Worm (Caenorhabditis elegans) whole organism, late embryonic: ENCODE results near the gene gadr-3.

Source experiments
- C38D4.7 ChIP-seq: fragments of 200-800 bp; sonication (Bioruptor generic); optimal IDR thresholded peaks from 2 replicates; lab custom pipeline; 2018; ENCODE audit warnings: mild to moderate bottlenecking, missing genetic modification characterization, moderate library complexity, missing compliant biosample characterization
- F13H6.1 ChIP-seq: sonication (generic microtip); optimal IDR thresholded peaks from 2 replicates; lab custom pipeline; 2016; ENCODE audit warnings: missing genetic modification characterization, missing compliant biosample characterization
- K02D7.2 ChIP-seq: sonication (generic microtip); optimal IDR thresholded peaks from 2 replicates; lab custom pipeline; 2017; ENCODE audit warnings: mild to moderate bottlenecking, missing genetic modification characterization, missing compliant biosample characterization
- ama-1 ChIP-seq: fragments of 150-350 bp; optimal IDR thresholded peaks from 2 replicates; lab custom pipeline; 2014
- ceh-18 ChIP-seq: sonication (generic microtip); optimal IDR thresholded peaks from 2 replicates; lab custom pipeline; 2016; ENCODE audit warnings: missing genetic modification characterization, missing compliant biosample characterization
- ceh-2 ChIP-seq: sonication (generic microtip); optimal IDR thresholded peaks from 2 replicates; lab custom pipeline; 2016; ENCODE audit warnings: missing genotype, missing genetic modification characterization, missing compliant biosample characterization
- ceh-22 ChIP-seq: sonication (generic microtip); optimal IDR thresholded peaks from 2 replicates; lab custom pipeline; 2017; ENCODE audit warnings: missing biosample characterization, missing genetic modification characterization
- ceh-30 ChIP-seq: fragments of 150-350 bp; optimal IDR thresholded peaks from 2 replicates; lab custom pipeline; 2014; ENCODE audit warnings: missing biosample characterization, missing genetic modification characterization
- ceh-45 ChIP-seq: fragments of 200-800 bp; sonication (Bioruptor generic); IDR thresholded peaks from 2 replicates; pipeline ENCODE4 v1.3.6; 2022; ENCODE audit warnings: missing genetic modification reagents, missing genetic modification characterization, missing compliant biosample characterization
- ceh-48 ChIP-seq: sonication (generic microtip); optimal IDR thresholded peaks from 2 replicates; lab custom pipeline; 2016; ENCODE audit warnings: missing genetic modification characterization, inconsistent platforms, missing compliant biosample characterization
- ceh-9 ChIP-seq: sonication (generic microtip); optimal IDR thresholded peaks from 2 replicates; lab custom pipeline; 2016; ENCODE audit warnings: mild to moderate bottlenecking, missing genetic modification characterization, inconsistent platforms, missing compliant biosample characterization
- che-1 ChIP-seq: sonication (generic microtip); optimal IDR thresholded peaks from 2 replicates; lab custom pipeline; 2016; ENCODE audit warnings: mild to moderate bottlenecking, missing genetic modification characterization, missing compliant biosample characterization
- dmd-4 ChIP-seq: sonication (generic microtip); optimal IDR thresholded peaks from 2 replicates; lab custom pipeline; 2016; ENCODE audit warnings: borderline replicate concordance, missing genetic modification characterization, missing compliant biosample characterization
- elt-2 ChIP-seq: sonication (generic microtip); optimal IDR thresholded peaks from 2 replicates; lab custom pipeline; 2016; ENCODE audit warnings: missing genetic modification reagents, missing genetic modification characterization, missing compliant biosample characterization
- ets-4 ChIP-seq: sonication (generic microtip); optimal IDR thresholded peaks from 2 replicates; lab custom pipeline; 2016; ENCODE audit warnings: missing genetic modification characterization, missing compliant biosample characterization
- fax-1 ChIP-seq: sonication (generic microtip); optimal IDR thresholded peaks from 2 replicates; lab custom pipeline; 2016; ENCODE audit warnings: missing genotype, missing genetic modification characterization, missing compliant biosample characterization
- fkh-10 ChIP-seq: fragments of 150-350 bp; optimal IDR thresholded peaks from 2 replicates; lab custom pipeline; 2014; ENCODE audit warnings: missing biosample characterization, missing genetic modification reagents, missing genetic modification characterization
- fkh-6 ChIP-seq: sonication (generic microtip); optimal IDR thresholded peaks from 2 replicates; lab custom pipeline; 2016; ENCODE audit warnings: missing genetic modification characterization, missing compliant biosample characterization
- gmeb-2 ChIP-seq: sonication (generic microtip); optimal IDR thresholded peaks from 2 replicates; lab custom pipeline; 2016; ENCODE audit warnings: missing genetic modification characterization, inconsistent platforms, missing compliant biosample characterization
- hlh-13 ChIP-seq: fragments of 200-800 bp; sonication (Bioruptor generic); optimal IDR thresholded peaks from 2 replicates; lab custom pipeline; 2018; ENCODE audit warnings: mild to moderate bottlenecking, missing genetic modification characterization, missing compliant biosample characterization
- hlh-30 ChIP-seq: sonication (generic microtip); optimal IDR thresholded peaks from 2 replicates; lab custom pipeline; 2017; ENCODE audit warnings: antibody characterized with exemption, missing genetic modification characterization, missing compliant biosample characterization; ENCODE audit not compliant: insufficient read depth
- hlh-8 ChIP-seq: sonication (generic microtip); optimal IDR thresholded peaks from 2 replicates; lab custom pipeline; 2016; ENCODE audit warnings: missing genotype, missing genetic modification characterization, missing compliant biosample characterization
- lim-6 ChIP-seq: sonication (generic microtip); optimal IDR thresholded peaks from 2 replicates; lab custom pipeline; 2016; ENCODE audit warnings: missing genetic modification characterization, missing compliant biosample characterization
- madf-2 ChIP-seq: sonication (generic microtip); optimal IDR thresholded peaks from 2 replicates; lab custom pipeline; 2017; ENCODE audit warnings: missing genetic modification characterization, missing compliant biosample characterization
- mec-3 ChIP-seq: sonication (generic microtip); optimal IDR thresholded peaks from 2 replicates; lab custom pipeline; 2016; ENCODE audit warnings: borderline replicate concordance, missing genetic modification characterization, missing compliant biosample characterization
- nhr-11 ChIP-seq: fragments of 150-350 bp; optimal IDR thresholded peaks from 2 replicates; lab custom pipeline; 2014; ENCODE audit warnings: missing biosample characterization, missing genetic modification characterization
- nhr-232 ChIP-seq: sonication (generic microtip); optimal IDR thresholded peaks from 2 replicates; lab custom pipeline; 2016; ENCODE audit warnings: missing genetic modification characterization, missing compliant biosample characterization
- npax-4 ChIP-seq: sonication (generic microtip); optimal IDR thresholded peaks from 2 replicates; lab custom pipeline; 2016; ENCODE audit warnings: missing genetic modification characterization, missing compliant biosample characterization
- odd-2 ChIP-seq: sonication (generic microtip); optimal IDR thresholded peaks from 2 replicates; lab custom pipeline; 2017; ENCODE audit warnings: antibody characterized with exemption, mild to moderate bottlenecking, missing genetic modification characterization, missing compliant biosample characterization
- pax-1 ChIP-seq: fragments of 150-350 bp; optimal IDR thresholded peaks from 2 replicates; lab custom pipeline; 2014; ENCODE audit warnings: missing biosample characterization, missing genetic modification characterization
- pha-4 ChIP-seq: fragments of 150-350 bp; optimal IDR thresholded peaks from 2 replicates; lab custom pipeline; 2018; ENCODE audit warnings: missing biosample characterization, missing genetic modification reagents, missing genetic modification characterization
- pqm-1 ChIP-seq: sonication (generic microtip); optimal IDR thresholded peaks from 2 replicates; lab custom pipeline; 2016; ENCODE audit warnings: missing genetic modification characterization, missing compliant biosample characterization
- ref-2 ChIP-seq: sonication (generic microtip); optimal IDR thresholded peaks from 2 replicates; lab custom pipeline; 2016; ENCODE audit warnings: missing genetic modification characterization, missing compliant biosample characterization
- rnt-1 ChIP-seq: sonication (generic microtip); optimal IDR thresholded peaks from 2 replicates; lab custom pipeline; 2016; ENCODE audit warnings: missing genetic modification characterization, missing compliant biosample characterization
- sox-2 ChIP-seq: fragments of 200-800 bp; sonication (Bioruptor generic); IDR thresholded peaks from 2 replicates; pipeline ENCODE4 v1.3.6; 2022; ENCODE audit warnings: missing genetic modification reagents, missing genetic modification characterization, missing compliant biosample characterization
- syd-9 ChIP-seq: sonication (generic microtip); optimal IDR thresholded peaks from 2 replicates; lab custom pipeline; 2016; ENCODE audit warnings: mild to moderate bottlenecking, missing genetic modification characterization, moderate library complexity, missing compliant biosample characterization
- unc-42 ChIP-seq: sonication (generic microtip); optimal IDR thresholded peaks from 2 replicates; lab custom pipeline; 2016; ENCODE audit warnings: missing genotype, missing genetic modification characterization, missing compliant biosample characterization
- unc-55 ChIP-seq: sonication (generic microtip); optimal IDR thresholded peaks from 2 replicates; lab custom pipeline; 2017; ENCODE audit warnings: missing biosample characterization, missing genetic modification reagents, missing genetic modification characterization
- zip-5 ChIP-seq: sonication (generic microtip); optimal IDR thresholded peaks from 2 replicates; lab custom pipeline; 2016; ENCODE audit warnings: missing genetic modification characterization, missing compliant biosample characterization
- ztf-16 ChIP-seq: sonication (generic microtip); optimal IDR thresholded peaks from 2 replicates; lab custom pipeline; 2017; ENCODE audit warnings: missing genetic modification characterization, missing compliant biosample characterization

Gene gadr-3

ce11 chrIII:6312244-6312643, 26.5 kb upstream of the gadr-3 start:
- peak; percentile 34 for TF ChIP-seq unc-42 (tag; lab: Kevin White, UChicago)
- TF ChIP-seq fkh-6 (tag; lab: Kevin White, UChicago): no peak

- TF ChIP-seq fkh-6 (tag; lab: Kevin White, UChicago) (no peak), ceh-22 (tag; lab: Kevin White, UChicago) (no peak), ceh-2 (no peak), ets-4 (no peak), ama-1 (lab: Kevin White, UChicago) (no peak), gmeb-2 (tag; lab: Kevin White, UChicago) (no peak), rnt-1 (tag; lab: Kevin White, UChicago) (no peak), lim-6 (tag; lab: Kevin White, UChicago) (no peak)
Measured at ce11 chrIII:6311452-6311851, 25.7 kb upstream of the gadr-3 start.

- TF ChIP-seq unc-42 (tag; lab: Kevin White, UChicago) (peak; percentile 90), madf-2 (tag; lab: Kevin White, UChicago) (no peak), ceh-30 (tag; lab: Kevin White, UChicago) (no peak), C38D4.7 (GFP tag; lab: Kevin White, UChicago) (no peak), ceh-9 (tag; lab: Kevin White, UChicago) (no peak), ceh-2 (no peak), syd-9 (no peak)
Measured at ce11 chrIII:6310352-6310751, 24.6 kb upstream of the gadr-3 start.

- TF ChIP-seq fkh-10 (GFP tag; lab: Kevin White, UChicago) (no peak), elt-2 (tag; lab: Kevin White, UChicago) (no peak), K02D7.2 (no peak), ceh-48 (no peak), ref-2 (tag; lab: Kevin White, UChicago) (no peak), ceh-45 (GFP tag; lab: Robert Waterston, UW) (no peak), nhr-11 (tag; lab: Kevin White, UChicago) (no peak), pax-1 (tag; lab: Kevin White, UChicago) (no peak), zip-5 (tag; lab: Kevin White, UChicago) (no peak), F13H6.1 (tag; lab: Kevin White, UChicago) (no peak), hlh-8 (tag; lab: Kevin White, UChicago) (no peak), ceh-18 (tag; lab: Kevin White, UChicago) (no peak)
Measured at ce11 chrIII:6309066-6309465, 23.3 kb upstream of the gadr-3 start, which contains the start of gene gar-2. Gene gar-2 (plus strand): TSS chrIII:6309366.

ce11 chrIII:6307832-6308231, 22.0 kb upstream of the gadr-3 start:
- TF ChIP-seq unc-42 (tag; lab: Kevin White, UChicago) (peak; percentile 56), ceh-48 (no peak)

- no peak for TF ChIP-seq zip-5 (tag; lab: Kevin White, UChicago)
- no peak for TF ChIP-seq ztf-16 (tag; lab: Kevin White, UChicago)
- TF ChIP-seq C38D4.7 (GFP tag; lab: Kevin White, UChicago): no peak
Measured at ce11 chrIII:6303787-6304186, 18.0 kb upstream of the gadr-3 start.

DNA sequence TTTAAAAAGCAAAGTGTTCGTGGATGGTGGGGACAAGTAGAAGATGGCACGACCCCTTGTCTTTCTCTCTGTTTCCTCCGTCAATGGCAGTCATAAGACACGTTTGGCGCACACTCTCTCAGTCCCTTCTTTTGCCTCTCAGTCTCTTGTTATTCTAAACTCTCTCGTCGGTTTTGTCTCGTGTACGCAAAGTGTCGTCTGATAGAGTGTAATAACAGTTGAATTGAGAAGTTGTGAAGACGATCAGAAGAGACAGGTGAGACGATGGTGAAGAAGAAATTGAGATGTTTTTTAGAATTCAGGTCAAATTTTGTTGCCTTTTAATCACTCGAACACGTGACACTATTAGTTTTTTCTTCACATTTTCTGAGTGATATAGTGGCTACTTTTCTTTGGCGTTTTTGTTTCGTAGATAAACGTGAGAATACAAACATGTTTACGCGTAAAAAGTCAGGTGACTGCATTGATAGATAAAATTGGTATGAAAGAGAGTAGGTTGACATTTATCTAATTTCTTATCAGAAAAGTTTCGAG, 17.4 kb upstream of the gadr-3 start, which contains the start of gene F47D12.9:
Gene F47D12.9 (minus strand): TSS at position 267 of the 534 bp plus-strand sequence.
- TF ChIP-seq unc-55 (GFP tag; lab: Kevin White, UChicago) (peak; percentile 11), lim-6 (tag; lab: Kevin White, UChicago) (no peak), pax-1 (tag; lab: Kevin White, UChicago) (no peak), ceh-2 (no peak), fax-1 (no peak), mec-3 (tag; lab: Kevin White, UChicago) (no peak), dmd-4 (no peak), nhr-232 (tag; lab: Kevin White, UChicago) (no peak), sox-2 (GFP tag; lab: Robert Waterston, UW) (peak; percentile 25; the same call in 1 of the 2 replicates), fkh-6 (tag; lab: Kevin White, UChicago) (no peak), hlh-30 (tag; lab: Kevin White, UChicago) (peak; percentile 97), che-1 (tag; lab: Kevin White, UChicago) (no peak), elt-2 (tag; lab: Kevin White, UChicago) (peak; percentile 81), ref-2 (tag; lab: Kevin White, UChicago) (no peak), npax-4 (no peak), pha-4 (tag; lab: Kevin White, UChicago) (no peak), pqm-1 (no peak), odd-2 (tag; lab: Kevin White, UChicago) (no peak), ceh-18 (tag; lab: Kevin White, UChicago) (peak; percentile 46), ets-4 (no peak), rnt-1 (tag; lab: Kevin White, UChicago) (no peak), hlh-13 (GFP tag; lab: Kevin White, UChicago) (no peak), madf-2 (tag; lab: Kevin White, UChicago) (no peak)
